Worm (Caenorhabditis elegans): ENCODE data around the gene F09E5.11.

F09E5.11 gene

ce11 chrII:5353642-5354041, 4.3 kb downstream of the F09E5.11 start (continued):
- TF ChIP-seq ceh-91 (GFP tag; IDR thresholded peaks at IDR 0.05) (no peak), bed-1 (GFP tag; IDR thresholded peaks at IDR 0.05) (no peak), C06A6.2 (GFP tag; conservative IDR thresholded peaks at IDR 0.05) (peak; percentile 50; the same call in 1 of the 2 replicates), C17E4.6 (GFP tag; IDR thresholded peaks at IDR 0.05) (no peak), ztf-26 (tag; optimal IDR thresholded peaks at IDR 0.05) (peak; percentile 61), madf-3 (GFP tag; IDR thresholded peaks at IDR 0.05) (0 out of 2 replicates have a peak, but pooled peaks have one; percentile 77), dox-1 (GFP tag; IDR thresholded peaks at IDR 0.05) (peak; percentile 73), hrde-1 (tag; optimal IDR thresholded peaks at IDR 0.05; ENCODE audit: borderline replicate concordance) (peak; percentile 85), akir-1 (GFP tag; optimal IDR thresholded peaks at IDR 0.05) (no peak), T07F8.4 (tag; optimal IDR thresholded peaks at IDR 0.05) (no peak), lin-54 (GFP tag; optimal IDR thresholded peaks at IDR 0.05) (peak; percentile 71), attf-6 (GFP tag; IDR thresholded peaks at IDR 0.05) (peak; percentile 69), ceh-100 (GFP tag; IDR thresholded peaks at IDR 0.05) (peak; percentile 65), lin-26 (GFP tag; IDR thresholded peaks at IDR 0.05) (peak; percentile 96), chd-7 (tag; optimal IDR thresholded peaks at IDR 0.05) (peak; percentile 76), hmg-1.2 (GFP tag; IDR thresholded peaks at IDR 0.05) (peak; percentile 48), let-526 (GFP tag; IDR thresholded peaks at IDR 0.05) (no peak), nfya-2 (GFP tag; IDR thresholded peaks at IDR 0.05) (0 out of 2 replicates have a peak, but pooled peaks have one; percentile 62), gei-17 (GFP tag; optimal IDR thresholded peaks at IDR 0.05) (no peak), somi-1 (GFP tag; optimal IDR thresholded peaks at IDR 0.05) (peak; percentile 28), ztf-6 (GFP tag; IDR thresholded peaks at IDR 0.05) (no peak), madf-8 (GFP tag; conservative IDR thresholded peaks at IDR 0.05) (no peak), fkh-3 (tag; optimal IDR thresholded peaks at IDR 0.05) (peak; percentile 89), ets-4 (GFP tag; optimal IDR thresholded peaks at IDR 0.05) (no peak), Y53F4B.3 (GFP tag; IDR thresholded peaks at IDR 0.05) (peak; percentile 26; the same call in 1 of the 2 replicates), sdz-38 (tag; optimal IDR thresholded peaks at IDR 0.05) (no peak), snpc-1.1 (tag; optimal IDR thresholded peaks at IDR 0.05; ENCODE audit: insufficient read depth) (peak; percentile 43), him-1 (tag; optimal IDR thresholded peaks at IDR 0.05) (peak; percentile 57), ztf-22 (GFP tag; optimal IDR thresholded peaks at IDR 0.05) (no peak), nhr-80 (tag; optimal IDR thresholded peaks at IDR 0.05) (no peak), ceh-27 (GFP tag; optimal IDR thresholded peaks at IDR 0.05) (peak; percentile 9), B0035.1 (tag; optimal IDR thresholded peaks at IDR 0.05) (peak; percentile 0), F23B12.7 (tag; optimal IDR thresholded peaks at IDR 0.05; ENCODE audit: insufficient read depth) (peak; percentile 37), lin-35 (GFP tag; optimal IDR thresholded peaks at IDR 0.05) (no peak), tlf-1 (GFP tag; optimal IDR thresholded peaks at IDR 0.05) (peak; percentile 10)

DNA sequence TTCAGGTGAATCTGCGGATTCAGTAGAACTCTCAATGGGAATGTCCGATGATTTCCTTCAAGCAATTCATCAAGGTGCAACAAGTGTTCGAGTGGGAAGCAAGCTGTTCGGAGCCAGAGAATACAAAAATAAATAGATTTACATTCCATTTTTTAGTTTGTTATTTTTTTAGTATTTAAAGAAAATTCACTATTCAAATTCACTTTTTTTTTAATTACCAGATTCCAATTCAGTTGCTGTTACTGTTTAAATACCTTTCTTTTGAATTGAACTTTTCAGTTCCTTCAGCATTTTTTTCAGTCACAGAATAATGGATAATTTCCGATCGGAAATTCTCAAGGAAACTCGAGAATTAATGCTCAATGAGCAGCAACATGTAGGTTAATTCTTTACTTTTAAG, 6.2 kb downstream of the F09E5.11 start, which contains the start of gene F09E5.7:
Gene F09E5.7, plus strand, starts transcription at position 301 of the 400 bp plus-strand sequence.
- TF ChIP-seq lin-35 (GFP tag; optimal IDR thresholded peaks at IDR 0.05) (no peak), T07F8.4 (tag; optimal IDR thresholded peaks at IDR 0.05) (no peak), attf-3 (GFP tag; conservative IDR thresholded peaks at IDR 0.05) (no peak), sea-2 (GFP tag; IDR thresholded peaks at IDR 0.05) (no peak), F39B2.1 (GFP tag; IDR thresholded peaks at IDR 0.05) (no peak), mes-4 (tag; optimal IDR thresholded peaks at IDR 0.05) (no peak)

All from whole organism, young adult.